Worm (Caenorhabditis elegans) whole organism, L2 larva: ENCODE measurements around the gene C13A2.10.

Source experiments
- C34F6.9 ChIP-seq: fragments of 150-350 bp; optimal IDR thresholded peaks from 2 replicates; lab custom pipeline; 2014; ENCODE audit warnings: missing biosample characterization, missing genetic modification characterization
- F13H6.1 ChIP-seq: sonication (generic microtip); optimal IDR thresholded peaks from 2 replicates; lab custom pipeline; 2016; ENCODE audit warnings: missing genetic modification characterization, missing compliant biosample characterization
- R02D3.7 ChIP-seq: fragments of 150-350 bp; optimal IDR thresholded peaks from 2 replicates; lab custom pipeline; 2014; ENCODE audit warnings: missing biosample characterization, missing genetic modification characterization
- Y55F3AM.14 ChIP-seq: fragments of 200-800 bp; sonication (Bioruptor generic); optimal IDR thresholded peaks from 2 replicates; lab custom pipeline; 2018; ENCODE audit warnings: mild to moderate bottlenecking, missing genetic modification characterization, missing compliant biosample characterization
- ZK546.5 ChIP-seq: sonication (generic microtip); optimal IDR thresholded peaks from 2 replicates; lab custom pipeline; 2017; ENCODE audit warnings: missing biosample characterization, missing genetic modification characterization
- alr-1 ChIP-seq: fragments of 150-350 bp; optimal IDR thresholded peaks from 2 replicates; lab custom pipeline; 2014; ENCODE audit warnings: missing biosample characterization, missing genetic modification characterization
- aly-2 ChIP-seq: fragments of 150-350 bp; optimal IDR thresholded peaks from 2 replicates; lab custom pipeline; 2014; ENCODE audit warnings: missing biosample characterization, missing genetic modification characterization
- blmp-1 ChIP-seq: sonication (generic microtip); optimal IDR thresholded peaks from 2 replicates; lab custom pipeline; 2017; ENCODE audit warnings: missing genetic modification characterization, mild to moderate bottlenecking, missing compliant biosample characterization, antibody characterized with exemption, moderate library complexity; ENCODE audit not compliant: insufficient read depth
- ceh-16 ChIP-seq: fragments of 150-350 bp; optimal IDR thresholded peaks from 2 replicates; lab custom pipeline; 2014; ENCODE audit warnings: missing biosample characterization, missing genetic modification characterization
- ceh-82 ChIP-seq: fragments of 150-350 bp; optimal IDR thresholded peaks from 2 replicates; lab custom pipeline; 2014; ENCODE audit warnings: missing biosample characterization, missing genetic modification characterization
- crh-2 ChIP-seq: sonication (generic microtip); optimal IDR thresholded peaks from 2 replicates; lab custom pipeline; 2017; ENCODE audit warnings: missing biosample characterization, missing genetic modification characterization
- dmd-4 ChIP-seq: sonication (generic microtip); optimal IDR thresholded peaks from 2 replicates; lab custom pipeline; 2017; ENCODE audit warnings: missing biosample characterization, missing genetic modification characterization
- egl-27 ChIP-seq: sonication (generic microtip); optimal IDR thresholded peaks from 3 replicates; lab custom pipeline; 2017; ENCODE audit warnings: missing biosample characterization, missing genetic modification reagents, missing genetic modification characterization
- fos-1 ChIP-seq: fragments of 150-350 bp; optimal IDR thresholded peaks from 2 replicates; lab custom pipeline; 2014; ENCODE audit warnings: missing biosample characterization, missing genetic modification characterization
- gmeb-1 ChIP-seq: fragments of 150-350 bp; optimal IDR thresholded peaks from 2 replicates; lab custom pipeline; 2014; ENCODE audit warnings: missing biosample characterization, missing genetic modification characterization
- lin-11 ChIP-seq: fragments of 150-350 bp; sonication (generic microtip); optimal IDR thresholded peaks from 2 replicates; lab custom pipeline; 2014; ENCODE audit warnings: missing biosample characterization, missing genetic modification characterization, inconsistent platforms, mixed read lengths
- lin-13 ChIP-seq: fragments of 150-350 bp; optimal IDR thresholded peaks from 2 replicates; lab custom pipeline; 2014; ENCODE audit warnings: missing biosample characterization, missing genetic modification reagents, missing genetic modification characterization
- lin-39 ChIP-seq: fragments of 150-350 bp; optimal IDR thresholded peaks from 2 replicates; lab custom pipeline; 2014; ENCODE audit warnings: missing biosample characterization, missing genetic modification reagents, missing genetic modification characterization
- lsy-2 ChIP-seq, 2 experiments: fragments of 150-350 bp in 1 of 2; sonication (generic microtip) in 1 of 2; optimal IDR thresholded peaks; 2 replicates each; lab custom pipeline; 2014 to 2017; ENCODE audit warnings: missing biosample characterization in 2 of 2, missing genetic modification characterization in 2 of 2
- mab-5 ChIP-seq: fragments of 150-350 bp; optimal IDR thresholded peaks from 2 replicates; lab custom pipeline; 2014; ENCODE audit warnings: missing biosample characterization, missing genetic modification characterization
- mbf-1 ChIP-seq: sonication (generic microtip); optimal IDR thresholded peaks from 2 replicates; lab custom pipeline; 2017; ENCODE audit warnings: missing biosample characterization, missing genetic modification characterization
- nhr-10 ChIP-seq: sonication (generic microtip); optimal IDR thresholded peaks from 2 replicates; lab custom pipeline; 2017; ENCODE audit warnings: missing biosample characterization, missing genetic modification characterization
- nhr-11 ChIP-seq: fragments of 150-350 bp; optimal IDR thresholded peaks from 2 replicates; lab custom pipeline; 2014; ENCODE audit warnings: missing biosample characterization, missing genetic modification characterization
- nhr-129 ChIP-seq: fragments of 150-350 bp; optimal IDR thresholded peaks from 2 replicates; lab custom pipeline; 2014; ENCODE audit warnings: missing biosample characterization, missing genetic modification characterization
- nhr-21 ChIP-seq: fragments of 150-350 bp; optimal IDR thresholded peaks from 2 replicates; lab custom pipeline; 2014; ENCODE audit warnings: missing biosample characterization, missing genetic modification characterization
- nhr-23 ChIP-seq: fragments of 150-350 bp; optimal IDR thresholded peaks from 2 replicates; lab custom pipeline; 2014; ENCODE audit warnings: missing biosample characterization, missing genetic modification reagents, missing genetic modification characterization
- nhr-237 ChIP-seq: fragments of 150-350 bp; optimal IDR thresholded peaks from 2 replicates; lab custom pipeline; 2014; ENCODE audit warnings: missing biosample characterization, missing genetic modification characterization
- nhr-25 ChIP-seq: fragments of 150-350 bp; sonication (generic microtip); optimal IDR thresholded peaks from 3 replicates; lab custom pipeline; 2014; ENCODE audit warnings: missing biosample characterization, missing genetic modification characterization
- nhr-6 ChIP-seq: fragments of 150-350 bp; optimal IDR thresholded peaks from 2 replicates; lab custom pipeline; 2014; ENCODE audit warnings: missing biosample characterization, missing genetic modification characterization
- nhr-77 ChIP-seq: fragments of 150-350 bp; optimal IDR thresholded peaks from 2 replicates; lab custom pipeline; 2014; ENCODE audit warnings: missing biosample characterization, missing genetic modification characterization
- peb-1 ChIP-seq: fragments of 150-350 bp; optimal IDR thresholded peaks from 2 replicates; lab custom pipeline; 2014; ENCODE audit warnings: missing biosample characterization, missing genetic modification characterization
- sem-4 ChIP-seq: fragments of 150-350 bp; optimal IDR thresholded peaks from 2 replicates; lab custom pipeline; 2014; ENCODE audit warnings: missing biosample characterization, missing genetic modification reagents, missing genetic modification characterization
- skn-1 ChIP-seq: sonication (generic microtip); optimal IDR thresholded peaks from 2 replicates; lab custom pipeline; 2017; ENCODE audit warnings: missing biosample characterization, missing genetic modification characterization
- sma-3 ChIP-seq: sonication (generic microtip); optimal IDR thresholded peaks from 2 replicates; lab custom pipeline; 2016; ENCODE audit warnings: missing genetic modification reagents, missing genetic modification characterization, missing compliant biosample characterization
- sma-9 ChIP-seq, 2 experiments: fragments of 150-350 bp in 1 of 2; sonication (generic microtip) in 1 of 2; optimal IDR thresholded peaks; 2 replicates each; lab custom pipeline; 2014 to 2016; ENCODE audit warnings: missing genetic modification characterization in 2 of 2, mild to moderate bottlenecking in 1 of 2, missing biosample characterization in 1 of 2, missing compliant biosample characterization in 1 of 2, missing genetic modification reagents in 1 of 2, moderate library complexity in 1 of 2
- snpc-4 ChIP-seq: fragments of 150-350 bp; optimal IDR thresholded peaks from 2 replicates; lab custom pipeline; 2014; ENCODE audit warnings: missing biosample characterization, missing genetic modification characterization
- unc-55 ChIP-seq: fragments of 150-350 bp; sonication (generic microtip); optimal IDR thresholded peaks from 3 replicates; lab custom pipeline; 2014; ENCODE audit warnings: missing biosample characterization, missing genetic modification reagents, missing genetic modification characterization
- unc-62 ChIP-seq: fragments of 150-350 bp; optimal IDR thresholded peaks from 2 replicates; lab custom pipeline; 2014; ENCODE audit warnings: missing biosample characterization, missing genetic modification reagents, missing genetic modification characterization
- zag-1 ChIP-seq: fragments of 150-350 bp; optimal IDR thresholded peaks from 2 replicates; lab custom pipeline; 2014; ENCODE audit warnings: missing biosample characterization, missing genetic modification characterization
- ztf-1 ChIP-seq: fragments of 200-800 bp; sonication (Bioruptor generic); conservative IDR thresholded peaks from 2 replicates; pipeline ENCODE4 v1.3.6; 2022; ENCODE audit warnings: missing genetic modification characterization, missing compliant biosample characterization
- ztf-11 ChIP-seq: sonication (generic microtip); optimal IDR thresholded peaks from 2 replicates; lab custom pipeline; 2017; ENCODE audit warnings: missing biosample characterization, missing genetic modification characterization
- ztf-4 ChIP-seq: fragments of 150-350 bp; optimal IDR thresholded peaks from 2 replicates; lab custom pipeline; 2014; ENCODE audit warnings: missing biosample characterization, missing genetic modification characterization

The C13A2.10 gene

ce11 chrV:7237133-7237532 is 37.8 kb downstream of the C13A2.10 start, which contains the start of gene hyls-1:
Gene hyls-1 (plus strand): TSS chrV:7237381.
- peak; percentile 64 for TF ChIP-seq mab-5
- no peak for TF ChIP-seq ztf-1 (GFP tag; lab: Robert Waterston, UW)
- peak; percentile 97 for TF ChIP-seq gmeb-1 (tag; lab: Kevin White, UChicago)
- TF ChIP-seq ztf-4 = peak; percentile 53
- TF ChIP-seq zag-1 (tag; lab: Kevin White, UChicago) = peak; percentile 52
- TF ChIP-seq nhr-21 (tag; lab: Kevin White, UChicago) = peak; percentile 70
- no peak for TF ChIP-seq lin-39 (tag; lab: Kevin White, UChicago)
- peak; percentile 73 for TF ChIP-seq ceh-82 (tag; lab: Kevin White, UChicago)
- TF ChIP-seq C34F6.9 (tag; lab: Kevin White, UChicago) = peak; percentile 79
- TF ChIP-seq ZK546.5 = peak; percentile 16
- TF ChIP-seq fos-1 (tag; lab: Kevin White, UChicago) = peak; percentile 29
- TF ChIP-seq nhr-237 = peak; percentile 57
- peak; percentile 64 for TF ChIP-seq skn-1 (tag; lab: Kevin White, UChicago)
- TF ChIP-seq lin-13 (GFP tag; lab: Kevin White, UChicago) = peak; percentile 83
- no peak for TF ChIP-seq ztf-11 (tag; lab: Kevin White, UChicago)
- TF ChIP-seq unc-62 (GFP tag; lab: Kevin White, UChicago) = no peak
- TF ChIP-seq F13H6.1 (tag; lab: Kevin White, UChicago) = peak; percentile 78
- TF ChIP-seq sma-9 (GFP tag; optimal IDR thresholded peaks at IDR 0.05; lab: Kevin White, UChicago) = peak; percentile 77
- TF ChIP-seq sma-9 (tag; optimal IDR thresholded peaks at IDR 0.05; lab: Kevin White, UChicago) = no peak
- peak; percentile 70 for TF ChIP-seq sem-4 (tag; lab: Kevin White, UChicago)
- peak; percentile 40 for TF ChIP-seq blmp-1 (tag; lab: Kevin White, UChicago)
- peak; percentile 95 for TF ChIP-seq unc-55 (GFP tag; lab: Kevin White, UChicago)
- peak; percentile 1 for TF ChIP-seq R02D3.7 (tag; lab: Kevin White, UChicago)
- TF ChIP-seq lsy-2 (tag; optimal IDR thresholded peaks at IDR 0.05; lab: Kevin White, UChicago) = peak; percentile 71 to 88
- TF ChIP-seq ceh-16 (tag; lab: Kevin White, UChicago) = no peak
- TF ChIP-seq mbf-1 (tag; lab: Kevin White, UChicago) = no peak
- peak; percentile 85 for TF ChIP-seq nhr-25 (tag; lab: Kevin White, UChicago)
- peak; percentile 80 for TF ChIP-seq nhr-129
- TF ChIP-seq peb-1 (tag; lab: Kevin White, UChicago) = no peak
- TF ChIP-seq sma-3 (GFP tag; lab: Kevin White, UChicago) = peak; percentile 85
- TF ChIP-seq snpc-4 (tag; lab: Kevin White, UChicago) = peak; percentile 18
- TF ChIP-seq lin-11 (tag; lab: Kevin White, UChicago) = peak; percentile 88
- TF ChIP-seq nhr-10 (tag; lab: Kevin White, UChicago) = no peak
- peak; percentile 91 for TF ChIP-seq crh-2 (tag; lab: Kevin White, UChicago)
- TF ChIP-seq nhr-11 (tag; lab: Kevin White, UChicago) = no peak
- TF ChIP-seq dmd-4 (tag; lab: Kevin White, UChicago) = no peak
- TF ChIP-seq alr-1 (tag; lab: Kevin White, UChicago) = no peak
- no peak for TF ChIP-seq nhr-6 (tag; lab: Kevin White, UChicago)
- TF ChIP-seq, all 48 proteins: peak for 25

ce11 chrV:7237094-7237132 is 38.0 kb downstream of the C13A2.10 start, which contains the start of gene hpo-9:
Gene hpo-9 (minus strand): TSS chrV:7237130.
- TF ChIP-seq C34F6.9 (tag; lab: Kevin White, UChicago) (no peak), skn-1 (tag; lab: Kevin White, UChicago) (no peak), ceh-82 (tag; lab: Kevin White, UChicago) (no peak), lin-11 (tag; lab: Kevin White, UChicago) (no peak), nhr-21 (tag; lab: Kevin White, UChicago) (no peak)

- TF ChIP-seq snpc-4 (tag; lab: Kevin White, UChicago) = no peak
- no peak for TF ChIP-seq blmp-1 (tag; lab: Kevin White, UChicago)
- TF ChIP-seq nhr-6 (tag; lab: Kevin White, UChicago) = no peak
- no peak for TF ChIP-seq mab-5
These were observed 38.2 kb downstream of the C13A2.10 start for ce11 chrV:7236694-7237093.

DNA sequence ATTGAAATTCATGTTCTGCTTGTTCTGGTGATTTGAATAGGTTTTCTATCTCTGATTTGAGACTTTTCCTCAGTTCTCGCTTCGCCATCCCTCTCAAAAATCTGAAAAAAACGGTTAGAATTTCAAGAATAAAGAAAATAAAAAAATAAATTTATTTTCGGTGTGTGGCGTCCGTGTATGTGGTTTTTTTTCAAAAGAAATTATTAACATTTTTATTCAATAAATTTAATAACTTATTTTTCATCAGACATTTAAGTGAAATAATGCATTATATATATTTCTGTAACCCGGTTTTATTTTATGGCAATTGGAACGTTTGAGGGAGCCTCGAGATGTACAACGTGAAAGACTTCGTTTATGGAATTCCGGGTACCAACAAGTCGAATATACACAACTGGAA is 40.2 kb downstream of the C13A2.10 start, which contains the start of gene C05C8.5:
Gene C05C8.5, minus strand, starts transcription at position 101 of the 400 bp plus-strand sequence.
- TF ChIP-seq mbf-1 (tag; lab: Kevin White, UChicago) = no peak
- TF ChIP-seq Y55F3AM.14 (GFP tag; lab: Kevin White, UChicago) = no peak
- no peak for TF ChIP-seq sma-3 (GFP tag; lab: Kevin White, UChicago)
- no peak for TF ChIP-seq nhr-77 (tag; lab: Kevin White, UChicago)
- TF ChIP-seq nhr-23 (tag; lab: Kevin White, UChicago) = no peak
- no peak for TF ChIP-seq egl-27 (tag; lab: Kevin White, UChicago)
- TF ChIP-seq fos-1 (tag; lab: Kevin White, UChicago) = no peak
- TF ChIP-seq lin-13 (GFP tag; lab: Kevin White, UChicago) = no peak
- TF ChIP-seq zag-1 (tag; lab: Kevin White, UChicago) = no peak
- TF ChIP-seq nhr-11 (tag; lab: Kevin White, UChicago) = no peak
- TF ChIP-seq nhr-25 (tag; lab: Kevin White, UChicago) = no peak
- no peak for TF ChIP-seq aly-2 (tag; lab: Kevin White, UChicago)
- TF ChIP-seq sem-4 (tag; lab: Kevin White, UChicago) = no peak
- TF ChIP-seq nhr-237 = no peak
- TF ChIP-seq nhr-10 (tag; lab: Kevin White, UChicago) = no peak
- TF ChIP-seq nhr-6 (tag; lab: Kevin White, UChicago) = no peak
- TF ChIP-seq, all 48 proteins: peak for 0
